Worm (Caenorhabditis elegans): Measurements from ENCODE around the gene C15H9.2.

Gene C15H9.2

DNA sequence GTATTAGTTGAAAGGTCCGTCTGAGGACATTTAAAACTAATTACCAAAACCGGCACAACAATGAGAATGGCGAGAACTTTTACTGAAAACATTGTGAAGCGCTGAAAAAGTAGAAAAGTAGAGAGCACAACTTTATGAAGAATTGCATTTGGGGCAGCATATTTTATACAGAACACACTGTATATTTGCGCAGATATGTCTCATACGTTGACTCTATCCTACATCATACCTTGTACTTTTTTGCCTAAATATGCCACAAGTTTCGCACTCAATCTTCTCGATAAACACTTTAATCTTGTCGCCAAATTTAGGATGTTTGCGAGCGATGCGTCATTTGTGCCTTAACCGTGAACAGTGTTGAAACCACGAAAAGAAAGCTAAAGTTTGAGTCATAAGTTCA is 15.0 kb upstream of the C15H9.2 start, which contains the start of gene C15H9.11:
Gene C15H9.11 (minus strand): TSS at position 101 of the 400 bp plus-strand sequence.
- TF ChIP-seq ets-7 (tag; optimal IDR thresholded peaks at IDR 0.05) (no peak), aly-1 (tag; optimal IDR thresholded peaks at IDR 0.05) (no peak), ceh-36 (tag; optimal IDR thresholded peaks at IDR 0.05) (no peak), hmg-4 (GFP tag; optimal IDR thresholded peaks at IDR 0.05) (no peak), ceh-13 (GFP tag; optimal IDR thresholded peaks at IDR 0.05) (no peak), tra-4 (tag; optimal IDR thresholded peaks at IDR 0.05) (no peak), tbx-37 (GFP tag; conservative IDR thresholded peaks at IDR 0.05) (no peak), hnd-1 (tag; optimal IDR thresholded peaks at IDR 0.05) (no peak), flt-1 (GFP tag; IDR thresholded peaks at IDR 0.05) (no peak), ama-1 (optimal IDR thresholded peaks at IDR 0.05) (no peak), pes-1 (GFP tag; IDR thresholded peaks at IDR 0.05) (no peak), sea-1 (GFP tag; conservative IDR thresholded peaks at IDR 0.05) (no peak), B0310.2 (tag; optimal IDR thresholded peaks at IDR 0.05) (no peak), tbx-11 (GFP tag; IDR thresholded peaks at IDR 0.05) (no peak), scrt-1 (GFP tag; IDR thresholded peaks at IDR 0.05) (no peak)

DNA sequence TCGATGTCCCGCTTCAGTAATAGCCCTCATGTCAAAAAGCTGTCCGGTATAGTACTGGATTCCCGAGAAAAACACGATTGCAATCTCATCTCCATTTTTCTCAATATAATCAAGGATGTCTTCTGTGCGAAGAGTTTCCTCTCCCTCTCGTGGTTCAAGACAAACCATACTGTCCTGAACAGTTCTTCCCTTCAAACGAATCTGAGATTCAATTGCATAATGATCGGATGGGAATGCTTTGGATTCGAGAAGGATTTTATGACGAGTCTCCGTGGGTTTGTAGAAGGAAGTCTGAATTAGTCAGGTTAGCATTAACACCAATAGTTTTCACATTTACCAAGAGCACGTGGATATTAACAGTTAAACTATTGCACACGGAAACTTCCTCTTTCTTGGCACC is 10.4 kb upstream of the C15H9.2 start:
- TF ChIP-seq tbx-11 (GFP tag; IDR thresholded peaks at IDR 0.05) (no peak), F13C5.2 (tag; optimal IDR thresholded peaks at IDR 0.05) (no peak), sea-1 (GFP tag; conservative IDR thresholded peaks at IDR 0.05) (no peak), hmbx-1 (tag; optimal IDR thresholded peaks at IDR 0.05) (no peak), ama-1 (optimal IDR thresholded peaks at IDR 0.05) (no peak), tra-4 (tag; optimal IDR thresholded peaks at IDR 0.05) (no peak), hmg-4 (GFP tag; optimal IDR thresholded peaks at IDR 0.05) (no peak), scrt-1 (GFP tag; IDR thresholded peaks at IDR 0.05) (no peak), hnd-1 (tag; optimal IDR thresholded peaks at IDR 0.05) (no peak)

DNA sequence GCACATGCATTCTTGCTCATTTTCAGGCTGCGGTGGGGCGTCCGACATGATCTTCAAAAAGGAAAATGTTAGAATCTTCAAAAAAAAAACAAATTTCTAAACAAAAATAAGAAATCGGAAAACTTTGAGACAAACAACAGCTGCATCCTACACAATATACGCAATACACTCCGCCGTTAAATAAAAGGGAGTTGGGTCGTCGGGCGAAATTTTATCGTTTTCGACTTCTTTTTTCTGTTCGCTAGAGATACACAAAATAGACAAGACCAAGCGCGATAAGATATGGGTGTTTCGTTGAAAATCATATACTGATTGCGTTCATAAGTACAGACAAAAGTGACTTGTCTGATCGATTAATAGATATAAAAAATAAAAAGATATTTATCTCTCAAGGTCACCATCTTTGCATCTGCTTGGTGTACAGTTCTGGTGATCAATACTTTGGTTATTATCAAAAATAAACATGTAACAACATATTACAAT is 9.0 kb upstream of the C15H9.2 start, which contains the start of gene kynu-1:
Gene kynu-1 (minus strand): TSS at position 51 of the 483 bp plus-strand sequence.
- TF ChIP-seq hnd-1 (tag; optimal IDR thresholded peaks at IDR 0.05) (no peak), scrt-1 (GFP tag; IDR thresholded peaks at IDR 0.05) (no peak), hmbx-1 (tag; optimal IDR thresholded peaks at IDR 0.05) (no peak), tbx-37 (GFP tag; conservative IDR thresholded peaks at IDR 0.05) (no peak), hmg-4 (GFP tag; optimal IDR thresholded peaks at IDR 0.05) (no peak), B0310.2 (tag; optimal IDR thresholded peaks at IDR 0.05) (no peak), ceh-13 (GFP tag; optimal IDR thresholded peaks at IDR 0.05) (no peak), ets-7 (tag; optimal IDR thresholded peaks at IDR 0.05) (no peak), tra-4 (tag; optimal IDR thresholded peaks at IDR 0.05) (no peak), ceh-36 (tag; optimal IDR thresholded peaks at IDR 0.05) (no peak), F13C5.2 (tag; optimal IDR thresholded peaks at IDR 0.05) (no peak), sea-1 (GFP tag; conservative IDR thresholded peaks at IDR 0.05) (no peak), pes-1 (GFP tag; IDR thresholded peaks at IDR 0.05) (no peak), ama-1 (optimal IDR thresholded peaks at IDR 0.05) (no peak), aly-1 (tag; optimal IDR thresholded peaks at IDR 0.05) (no peak)

DNA sequence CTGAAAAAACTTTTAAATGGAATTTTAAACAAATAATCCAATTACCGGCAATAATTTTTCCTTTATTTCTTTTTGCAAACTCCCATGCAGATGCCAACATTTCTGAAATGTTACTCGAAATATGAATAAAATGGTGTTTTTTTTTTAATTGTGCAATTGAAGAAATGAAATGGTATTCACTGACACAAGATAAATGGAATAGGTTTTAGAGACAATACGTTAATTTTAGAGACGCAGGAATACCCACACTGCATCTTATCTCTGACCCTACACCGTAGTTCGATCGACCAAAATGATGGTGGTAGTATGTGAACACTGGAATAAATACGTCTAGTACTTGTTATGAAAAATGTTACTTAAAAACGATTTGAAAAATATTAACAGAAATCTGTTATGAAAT is 5.5 kb upstream of the C15H9.2 start, which contains the start of gene prx-3:
Gene prx-3 (minus strand): TSS at position 101 of the 400 bp plus-strand sequence.
- TF ChIP-seq flt-1 (GFP tag; IDR thresholded peaks at IDR 0.05) = no peak
- no peak for TF ChIP-seq sea-1 (GFP tag; conservative IDR thresholded peaks at IDR 0.05)
- no peak for TF ChIP-seq scrt-1 (GFP tag; IDR thresholded peaks at IDR 0.05)
- TF ChIP-seq F13C5.2 (tag; optimal IDR thresholded peaks at IDR 0.05) = no peak
- TF ChIP-seq hmbx-1 (tag; optimal IDR thresholded peaks at IDR 0.05) = no peak
- no peak for TF ChIP-seq tra-4 (tag; optimal IDR thresholded peaks at IDR 0.05)
- TF ChIP-seq ceh-13 (GFP tag; optimal IDR thresholded peaks at IDR 0.05) = no peak
- no peak for TF ChIP-seq hnd-1 (tag; optimal IDR thresholded peaks at IDR 0.05)
- no peak for TF ChIP-seq B0310.2 (tag; optimal IDR thresholded peaks at IDR 0.05)
- TF ChIP-seq pes-1 (GFP tag; IDR thresholded peaks at IDR 0.05) = no peak
- no peak for TF ChIP-seq ets-7 (tag; optimal IDR thresholded peaks at IDR 0.05)
- TF ChIP-seq aly-1 (tag; optimal IDR thresholded peaks at IDR 0.05) = no peak
- TF ChIP-seq ceh-36 (tag; optimal IDR thresholded peaks at IDR 0.05) = no peak
- TF ChIP-seq tbx-11 (GFP tag; IDR thresholded peaks at IDR 0.05) = no peak
- TF ChIP-seq ama-1 (optimal IDR thresholded peaks at IDR 0.05) = no peak
- TF ChIP-seq tbx-37 (GFP tag; conservative IDR thresholded peaks at IDR 0.05) = no peak
- TF ChIP-seq hmg-4 (GFP tag; optimal IDR thresholded peaks at IDR 0.05) = no peak

DNA sequence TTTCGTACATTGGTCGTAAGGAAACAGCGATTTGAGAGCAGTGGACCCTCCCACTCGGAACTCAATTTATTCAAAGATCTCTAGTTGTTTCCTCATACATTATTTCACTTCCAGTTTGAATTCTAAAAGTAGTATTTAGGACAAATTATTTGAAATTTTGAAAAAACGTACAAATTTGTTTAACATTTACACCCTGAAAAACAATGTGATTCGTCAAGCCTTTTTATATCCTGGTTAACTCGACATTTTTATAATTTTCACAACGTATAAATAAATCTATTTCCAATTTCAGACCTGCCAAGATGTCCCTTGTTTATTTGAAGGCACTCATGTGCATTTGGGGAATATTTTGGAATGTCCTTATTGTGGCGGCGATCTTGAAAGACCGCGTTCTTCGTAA is 2.8 kb upstream of the C15H9.2 start, which contains the start of gene C15H9.3:
Gene C15H9.3 (plus strand): TSS at position 301 of the 400 bp plus-strand sequence.
- TF ChIP-seq aly-1 (tag; optimal IDR thresholded peaks at IDR 0.05) (no peak), B0310.2 (tag; optimal IDR thresholded peaks at IDR 0.05) (no peak), flt-1 (GFP tag; IDR thresholded peaks at IDR 0.05) (no peak), ceh-13 (GFP tag; optimal IDR thresholded peaks at IDR 0.05) (no peak), tbx-11 (GFP tag; IDR thresholded peaks at IDR 0.05) (no peak), ceh-36 (tag; optimal IDR thresholded peaks at IDR 0.05) (no peak), ama-1 (optimal IDR thresholded peaks at IDR 0.05) (no peak), F13C5.2 (tag; optimal IDR thresholded peaks at IDR 0.05) (no peak), ets-7 (tag; optimal IDR thresholded peaks at IDR 0.05) (no peak), hmbx-1 (tag; optimal IDR thresholded peaks at IDR 0.05) (no peak), tra-4 (tag; optimal IDR thresholded peaks at IDR 0.05) (no peak), pes-1 (GFP tag; IDR thresholded peaks at IDR 0.05) (no peak)

DNA sequence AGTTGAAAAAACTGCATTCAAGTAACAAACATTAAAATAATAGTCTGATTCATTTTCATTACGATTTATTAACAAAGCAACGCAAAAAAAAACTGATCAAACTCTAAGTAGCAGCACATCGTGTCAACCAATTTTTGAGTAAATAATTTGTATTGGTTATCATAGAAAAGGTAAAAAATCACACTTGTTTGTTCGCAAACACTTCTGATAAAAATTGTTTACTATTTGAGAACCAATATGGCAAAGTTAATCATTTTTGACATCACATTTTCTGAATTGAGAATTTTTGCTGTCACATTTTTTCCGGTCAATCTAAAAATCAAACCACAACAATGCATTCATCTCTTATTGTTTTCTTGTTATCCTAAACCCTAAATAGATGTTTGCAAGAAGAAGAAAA is 3.0 kb downstream of the C15H9.2 start:
- TF ChIP-seq hmg-4 (GFP tag; optimal IDR thresholded peaks at IDR 0.05) (no peak), ceh-13 (GFP tag; optimal IDR thresholded peaks at IDR 0.05) (no peak), sea-1 (GFP tag; conservative IDR thresholded peaks at IDR 0.05) (no peak), tbx-37 (GFP tag; conservative IDR thresholded peaks at IDR 0.05) (no peak), B0310.2 (tag; optimal IDR thresholded peaks at IDR 0.05) (no peak), ceh-36 (tag; optimal IDR thresholded peaks at IDR 0.05) (no peak), aly-1 (tag; optimal IDR thresholded peaks at IDR 0.05) (no peak), ets-7 (tag; optimal IDR thresholded peaks at IDR 0.05) (no peak), F13C5.2 (tag; optimal IDR thresholded peaks at IDR 0.05) (no peak), flt-1 (GFP tag; IDR thresholded peaks at IDR 0.05) (no peak), hmbx-1 (tag; optimal IDR thresholded peaks at IDR 0.05) (no peak), hnd-1 (tag; optimal IDR thresholded peaks at IDR 0.05) (no peak), scrt-1 (GFP tag; IDR thresholded peaks at IDR 0.05) (no peak), ama-1 (optimal IDR thresholded peaks at IDR 0.05) (no peak), pes-1 (GFP tag; IDR thresholded peaks at IDR 0.05) (no peak), tra-4 (tag; optimal IDR thresholded peaks at IDR 0.05) (no peak), tbx-11 (GFP tag; IDR thresholded peaks at IDR 0.05) (no peak)

DNA sequence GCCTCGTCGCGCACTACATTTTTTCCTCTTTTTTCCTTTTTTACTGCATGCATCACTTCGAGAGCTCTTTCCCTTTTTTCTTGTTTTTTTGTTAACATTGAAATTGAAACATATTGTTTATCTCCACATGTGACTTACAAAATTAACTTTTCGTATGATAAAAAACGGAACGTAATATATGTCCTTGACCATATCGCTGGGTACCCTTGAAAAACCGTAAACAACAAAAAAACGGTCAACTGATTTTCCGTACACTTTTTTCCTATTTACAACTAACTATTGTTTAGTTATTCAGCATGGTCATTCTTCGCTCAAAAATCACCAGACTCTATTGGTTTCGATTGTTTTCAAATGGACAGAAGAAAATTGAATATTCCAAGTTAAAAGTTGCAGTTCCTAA is 3.7 kb downstream of the C15H9.2 start, which contains the start of gene nnt-1:
Gene nnt-1 (plus strand): TSS at position 286 of the 400 bp plus-strand sequence.
- TF ChIP-seq scrt-1 (GFP tag; IDR thresholded peaks at IDR 0.05) (no peak), aly-1 (tag; optimal IDR thresholded peaks at IDR 0.05) (no peak)
